Worm (Caenorhabditis elegans) whole organism, young adult: ENCODE measurements around the gene ilc-17.1.

Experiments used
- F49E8.2 ChIP-seq: sonication (generic microtip); optimal IDR thresholded peaks from 3 replicates; lab custom pipeline; 2017; ENCODE audit warnings: missing genetic modification characterization, mild to moderate bottlenecking, missing compliant biosample characterization, antibody characterized with exemption, moderate library complexity; ENCODE audit not compliant: insufficient read depth
- bed-2 ChIP-seq: fragments of 200-800 bp; sonication (Bioruptor generic); IDR thresholded peaks from 2 replicates; pipeline ENCODE4 v1.3.6; 2022; ENCODE audit warnings: missing genetic modification reagents, missing genetic modification characterization, missing compliant biosample characterization
- pha-4 ChIP-seq: fragments of 150-350 bp; sonication (generic microtip); optimal IDR thresholded peaks from 2 replicates; lab custom pipeline; 2014; ENCODE audit warnings: missing biosample characterization, missing genetic modification reagents, missing genetic modification characterization

DNA sequence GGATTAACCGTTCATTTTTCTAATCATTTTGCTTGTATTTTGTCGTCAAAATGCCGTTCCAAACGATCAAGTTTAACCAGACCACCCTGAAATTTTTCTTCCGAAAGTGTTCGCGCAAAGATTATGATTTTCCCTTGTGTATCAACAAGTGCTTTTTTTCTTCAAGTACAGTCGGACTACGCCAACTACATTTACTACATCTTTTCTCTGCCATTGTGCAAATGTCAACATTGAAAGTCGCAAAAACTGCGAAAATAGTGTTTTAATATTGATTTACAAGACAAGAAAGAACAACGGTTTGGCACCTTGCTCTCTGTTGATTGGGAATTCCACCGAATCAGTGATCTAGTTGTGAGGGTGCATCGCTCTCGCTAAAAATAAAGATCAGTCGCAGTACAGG lies 18.8 kb downstream of the ilc-17.1 start:
- TF ChIP-seq F49E8.2 (tag; lab: Kevin White, UChicago), result no peak
- no peak for TF ChIP-seq pha-4 (tag; lab: Kevin White, UChicago)
- no peak for TF ChIP-seq bed-2
